Fruit fly (Drosophila melanogaster) whole organism, wandering third instar larva: ENCODE results near the gene mew.
A peak's percentile ranks its signal among the peaks of the same experiment; 100 is the strongest.

Experiments used
- Abd-B ChIP-seq: fragments of >200 bp; optimal IDR thresholded peaks from 2 replicates; lab custom pipeline; 2017; ENCODE audit warnings: missing biosample characterization, missing genetic modification characterization
- CG32264 ChIP-seq: fragments of 200-800 bp; sonication (Bioruptor generic); optimal IDR thresholded peaks from 2 replicates; lab custom pipeline; 2016; ENCODE audit warnings: missing biosample characterization, missing genetic modification characterization
- CG9705 ChIP-seq: fragments of 200-800 bp; sonication (Bioruptor generic); optimal IDR thresholded peaks from 2 replicates; lab custom pipeline; 2018; ENCODE audit warnings: missing biosample characterization, mild to moderate bottlenecking, missing genetic modification characterization
- CrebA ChIP-seq: fragments of 200-800 bp; sonication (Bioruptor generic); optimal IDR thresholded peaks from 2 replicates; lab custom pipeline; 2016; ENCODE audit warnings: missing biosample characterization, mild to moderate bottlenecking, missing genetic modification characterization, borderline replicate concordance
- Dfd ChIP-seq: fragments of >200 bp; optimal IDR thresholded peaks from 2 replicates; lab custom pipeline; 2017; ENCODE audit warnings: missing biosample characterization, missing genetic modification characterization
- Dif ChIP-seq: fragments of 200-275, 200-300 bp; sonication (Bioruptor generic); optimal IDR thresholded peaks from 2 replicates; lab custom pipeline; 2018; ENCODE audit warnings: missing biosample characterization, missing genetic modification characterization; ENCODE audit not compliant: partially characterized antibody
- GATAd ChIP-seq: sonication (Bioruptor generic); optimal IDR thresholded peaks from 2 replicates; lab custom pipeline; 2016; ENCODE audit warnings: missing biosample characterization, missing genetic modification characterization
- HLH106 ChIP-seq: fragments of 200-800 bp; optimal IDR thresholded peaks from 3 replicates; lab custom pipeline; 2019; ENCODE audit warnings: missing biosample characterization, mild to moderate bottlenecking, missing genetic modification characterization, moderate library complexity
- Hnf4 ChIP-seq: fragments of 200-800 bp; sonication (Bioruptor generic); optimal IDR thresholded peaks from 2 replicates; lab custom pipeline; 2016; ENCODE audit warnings: missing biosample characterization, mild to moderate bottlenecking, missing genetic modification characterization
- Hr78 ChIP-seq: fragments of >200 bp; optimal IDR thresholded peaks from 2 replicates; lab custom pipeline; 2017; ENCODE audit warnings: missing biosample characterization, missing genetic modification characterization
- Hr83 ChIP-seq: fragments of 200-300 bp; sonication (Bioruptor generic); optimal IDR thresholded peaks from 2 replicates; lab custom pipeline; 2016; ENCODE audit warnings: missing biosample characterization, mild to moderate bottlenecking, missing genetic modification characterization, moderate library complexity; ENCODE audit not compliant: poor library complexity, severe bottlenecking
- Jra ChIP-seq: sonication (Bioruptor generic); optimal IDR thresholded peaks from 2 replicates; lab custom pipeline; 2016; ENCODE audit warnings: missing biosample characterization, missing genetic modification characterization
- Mio ChIP-seq: sonication (Bioruptor generic); optimal IDR thresholded peaks from 2 replicates; lab custom pipeline; 2016; ENCODE audit warnings: missing biosample characterization, missing genetic modification characterization
- Myc ChIP-seq: fragments of >200 bp; optimal IDR thresholded peaks from 2 replicates; lab custom pipeline; 2017
- N ChIP-seq: fragments of >200 bp; optimal IDR thresholded peaks from 2 replicates; lab custom pipeline; 2018; ENCODE audit warnings: missing biosample characterization, missing external identifiers, missing genetic modification characterization
- OdsH ChIP-seq: fragments of 200-800 bp; sonication (Bioruptor generic); optimal IDR thresholded peaks from 2 replicates; lab custom pipeline; 2016; ENCODE audit warnings: missing biosample characterization, mild to moderate bottlenecking, missing genetic modification characterization
- Rel ChIP-seq, 2 experiments: fragments of 200-800 bp; sonication (Bioruptor generic) in 1 of 2; optimal IDR thresholded peaks; 2 replicates in 1 of 2; 3 replicates in 1 of 2; lab custom pipeline; 2016 to 2019; ENCODE audit warnings: mild to moderate bottlenecking in 2 of 2, missing biosample characterization in 2 of 2, missing genetic modification characterization in 2 of 2, moderate library complexity in 1 of 2
- Sp1 ChIP-seq: fragments of 200-800 bp; sonication (Bioruptor generic); optimal IDR thresholded peaks from 3 replicates; lab custom pipeline; 2019; ENCODE audit warnings: missing biosample characterization, mild to moderate bottlenecking, missing genetic modification characterization, moderate library complexity
- Vsx2 ChIP-seq: fragments of 200-300, 225-300 bp; sonication (Bioruptor generic); optimal IDR thresholded peaks from 2 replicates; lab custom pipeline; 2018; ENCODE audit warnings: missing biosample characterization, missing genetic modification characterization; ENCODE audit not compliant: partially characterized antibody
- br ChIP-seq: fragments of 200-800 bp; sonication (Bioruptor generic); optimal IDR thresholded peaks from 2 replicates; lab custom pipeline; 2016; ENCODE audit warnings: missing biosample characterization, missing genetic modification characterization
- brk ChIP-seq: fragments of 200-800 bp; sonication (Bioruptor generic); optimal IDR thresholded peaks from 2 replicates; lab custom pipeline; 2016; ENCODE audit warnings: missing biosample characterization, mild to moderate bottlenecking, missing genetic modification characterization
- dl ChIP-seq, 2 experiments: fragments of 175-275, 200-275 bp in 1 of 2; fragments of 200-275 bp in 1 of 2; sonication (Bioruptor generic); optimal IDR thresholded peaks; lab custom pipeline; 2018; ENCODE audit warnings: mild to moderate bottlenecking in 2 of 2, missing biosample characterization in 2 of 2, missing genetic modification characterization in 2 of 2, moderate library complexity in 2 of 2; ENCODE audit not compliant: partially characterized antibody in 2 of 2, insufficient read depth in 1 of 2
- dmrt93B ChIP-seq: fragments of 200-800 bp; sonication (Bioruptor generic); optimal IDR thresholded peaks from 2 replicates; lab custom pipeline; 2018; ENCODE audit warnings: missing biosample characterization, mild to moderate bottlenecking, missing genetic modification characterization
- dsf ChIP-seq: sonication (Bioruptor generic); optimal IDR thresholded peaks from 2 replicates; lab custom pipeline; 2016; ENCODE audit warnings: missing biosample characterization, missing genetic modification characterization, borderline replicate concordance
- ey ChIP-seq: fragments of 200-800 bp; sonication (Bioruptor generic); optimal IDR thresholded peaks from 2 replicates; lab custom pipeline; 2016; ENCODE audit warnings: missing biosample characterization, missing genetic modification characterization
- foxo ChIP-seq, 2 experiments: fragments of 200-800 bp; sonication (Bioruptor generic); optimal IDR thresholded peaks; 2 replicates in 1 of 2; 3 replicates in 1 of 2; lab custom pipeline; 2016 to 2017; ENCODE audit warnings: missing biosample characterization in 2 of 2, missing genetic modification characterization in 2 of 2
- fru ChIP-seq: fragments of 200-800 bp; sonication (Bioruptor generic); optimal IDR thresholded peaks from 3 replicates; lab custom pipeline; 2016; ENCODE audit warnings: missing biosample characterization, mild to moderate bottlenecking, missing genetic modification characterization
- h ChIP-seq: fragments of 200-800 bp; sonication (Bioruptor generic); optimal IDR thresholded peaks from 3 replicates; lab custom pipeline; 2016; ENCODE audit warnings: missing biosample characterization, mild to moderate bottlenecking, missing genetic modification characterization
- jim ChIP-seq: fragments of 175-275, 200-325 bp; sonication (Bioruptor generic); optimal IDR thresholded peaks from 2 replicates; lab custom pipeline; 2016; ENCODE audit warnings: missing biosample characterization, mild to moderate bottlenecking, missing genetic modification characterization
- lola ChIP-seq: fragments of >200 bp; optimal IDR thresholded peaks from 2 replicates; lab custom pipeline; 2017; ENCODE audit warnings: missing biosample characterization, missing genetic modification characterization
- pan ChIP-seq: fragments of >200 bp; optimal IDR thresholded peaks from 2 replicates; lab custom pipeline; 2017
- psq ChIP-seq: fragments of 200-800 bp; sonication (Bioruptor generic); optimal IDR thresholded peaks from 3 replicates; lab custom pipeline; 2017; ENCODE audit warnings: missing biosample characterization, mild to moderate bottlenecking, missing genetic modification characterization, moderate library complexity
- rgr ChIP-seq: fragments of 200-800 bp; sonication (Bioruptor generic); optimal IDR thresholded peaks from 3 replicates; lab custom pipeline; 2016; ENCODE audit warnings: missing biosample characterization, mild to moderate bottlenecking, missing genetic modification characterization
- sage ChIP-seq: fragments of 200-800 bp; sonication (Bioruptor generic); optimal IDR thresholded peaks from 2 replicates; lab custom pipeline; 2016; ENCODE audit warnings: missing biosample characterization, mild to moderate bottlenecking, missing genetic modification characterization
- sv ChIP-seq: fragments of 200-800 bp; sonication (Bioruptor generic); optimal IDR thresholded peaks from 3 replicates; lab custom pipeline; 2016; ENCODE audit warnings: missing biosample characterization, missing genetic modification characterization
- tai ChIP-seq: sonication (Bioruptor generic); optimal IDR thresholded peaks from 2 replicates; lab custom pipeline; 2016; ENCODE audit warnings: missing biosample characterization, missing genetic modification characterization
- usp ChIP-seq: fragments of >200 bp; optimal IDR thresholded peaks from 2 replicates; lab custom pipeline; 2017; ENCODE audit warnings: missing biosample characterization, missing genetic modification characterization
- woc ChIP-seq: sonication (Bioruptor generic); optimal IDR thresholded peaks from 2 replicates; lab custom pipeline; 2016; ENCODE audit warnings: missing biosample characterization, mild to moderate bottlenecking, missing genetic modification characterization

Gene mew

DNA sequence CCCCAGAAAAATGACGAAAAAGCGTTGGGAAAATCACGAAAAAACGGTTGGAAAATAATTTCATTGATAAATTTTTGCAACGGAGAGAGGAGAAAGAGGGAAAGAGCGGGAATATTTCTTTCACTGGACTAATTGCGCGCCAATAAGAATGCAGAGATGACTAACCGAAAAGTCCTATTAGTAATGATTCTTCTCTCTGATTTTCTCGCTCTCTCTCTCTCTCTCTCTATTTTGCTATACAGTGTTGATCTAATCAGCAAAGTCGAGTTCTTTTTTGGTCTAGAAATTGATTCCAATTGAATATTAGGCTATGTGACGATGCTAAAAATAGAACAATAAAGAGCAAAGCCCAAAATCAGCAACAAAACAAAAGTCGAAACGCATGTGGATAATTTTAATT is 18.9 kb upstream of the mew start:
- TF ChIP-seq Hr78 (GFP tag; lab: Kevin White, UChicago) = no peak
- no peak for TF ChIP-seq CG32264 (GFP tag; lab: Kevin White, UChicago)
- no peak for TF ChIP-seq dl (GFP tag; optimal IDR thresholded peaks at IDR 0.05; lab: Kevin White, UChicago; ENCODE audit: insufficient read depth in 1 of 2, partially characterized antibody in 2 of 2)
- no peak for TF ChIP-seq Rel (GFP tag; optimal IDR thresholded peaks at IDR 0.05; lab: Kevin White, UChicago)
- no peak for TF ChIP-seq Rel (tag; optimal IDR thresholded peaks at IDR 0.05; lab: Kevin White, UChicago)
- no peak for TF ChIP-seq Abd-B (GFP tag; lab: Kevin White, UChicago)
- no peak for TF ChIP-seq Vsx2
- no peak for TF ChIP-seq CrebA (GFP tag; lab: Kevin White, UChicago)
- no peak for TF ChIP-seq Hr83 (GFP tag; lab: Kevin White, UChicago)
- TF ChIP-seq HLH106 (tag; lab: Kevin White, UChicago) = no peak
- no peak for TF ChIP-seq sv (GFP tag; lab: Kevin White, UChicago)
- TF ChIP-seq brk (GFP tag; lab: Kevin White, UChicago) = no peak
- TF ChIP-seq N (GFP tag; lab: Kevin White, UChicago) = no peak
- TF ChIP-seq pan (lab: Kevin White, UChicago) = no peak
- no peak for TF ChIP-seq Dfd (GFP tag; lab: Kevin White, UChicago)
- no peak for TF ChIP-seq Hnf4 (GFP tag; lab: Kevin White, UChicago)
- no peak for TF ChIP-seq woc (GFP tag; lab: Kevin White, UChicago)
- no peak for TF ChIP-seq CG9705
- TF ChIP-seq br (GFP tag; lab: Kevin White, UChicago) = no peak
- no peak for TF ChIP-seq Myc (lab: Kevin White, UChicago)
- no peak for TF ChIP-seq Dif (GFP tag; lab: Kevin White, UChicago)

DNA sequence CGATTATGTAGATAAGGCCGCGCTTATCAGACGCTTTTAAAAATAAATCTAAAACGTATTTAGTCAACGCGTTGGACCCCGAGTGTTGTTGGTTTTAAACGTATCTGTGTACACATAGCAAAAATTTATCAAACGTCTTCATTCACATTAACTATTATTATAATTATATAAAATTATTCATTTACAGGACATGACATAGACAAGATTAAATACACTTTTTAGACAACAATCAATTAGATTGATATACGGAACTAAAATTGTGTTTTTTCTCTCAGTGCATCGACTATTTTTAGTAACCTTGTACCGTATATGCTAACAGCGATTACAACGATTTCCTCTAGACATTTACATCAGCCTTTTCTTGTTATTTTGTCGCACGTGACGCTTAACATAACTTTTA is 18.4 kb upstream of the mew start:
- TF ChIP-seq Sp1 (GFP tag; lab: Kevin White, UChicago) (peak; percentile 70), h (GFP tag; lab: Kevin White, UChicago) (peak; percentile 38), OdsH (peak; percentile 52), brk (GFP tag; lab: Kevin White, UChicago) (no peak), sage (GFP tag; lab: Kevin White, UChicago) (no peak), pan (lab: Kevin White, UChicago) (no peak), Hnf4 (GFP tag; lab: Kevin White, UChicago) (peak; percentile 42), HLH106 (tag; lab: Kevin White, UChicago) (peak; percentile 61), Myc (lab: Kevin White, UChicago) (no peak), rgr (GFP tag; lab: Kevin White, UChicago) (peak; percentile 59), dl (GFP tag; optimal IDR thresholded peaks at IDR 0.05; lab: Kevin White, UChicago; ENCODE audit: insufficient read depth in 1 of 2, partially characterized antibody in 2 of 2) (no peak), N (GFP tag; lab: Kevin White, UChicago) (no peak), dmrt93B (GFP tag; lab: Kevin White, UChicago) (peak; percentile 35), Hr78 (GFP tag; lab: Kevin White, UChicago) (no peak), GATAd (GFP tag; lab: Kevin White, UChicago) (no peak), Rel (GFP tag; optimal IDR thresholded peaks at IDR 0.05; lab: Kevin White, UChicago) (no peak), Rel (tag; optimal IDR thresholded peaks at IDR 0.05; lab: Kevin White, UChicago) (no peak), dsf (GFP tag; lab: Kevin White, UChicago) (no peak), Vsx2 (no peak), br (GFP tag; lab: Kevin White, UChicago) (no peak), usp (GFP tag; lab: Kevin White, UChicago) (no peak), Hr83 (GFP tag; lab: Kevin White, UChicago) (no peak), Dif (GFP tag; lab: Kevin White, UChicago) (no peak), Jra (GFP tag; lab: Kevin White, UChicago) (peak; percentile 10), fru (peak; percentile 50), lola (GFP tag; lab: Kevin White, UChicago) (no peak), jim (no peak), ey (no peak), CG32264 (GFP tag; lab: Kevin White, UChicago) (no peak), woc (GFP tag; lab: Kevin White, UChicago) (no peak), psq (peak; percentile 46), tai (GFP tag; lab: Kevin White, UChicago) (no peak), Abd-B (GFP tag; lab: Kevin White, UChicago) (no peak), Mio (GFP tag; lab: Kevin White, UChicago) (no peak), Dfd (GFP tag; lab: Kevin White, UChicago) (no peak), foxo (GFP tag; optimal IDR thresholded peaks at IDR 0.05; lab: Kevin White, UChicago) (peak in 1 of 2 experiments; percentile 59), CG9705 (no peak), CrebA (GFP tag; lab: Kevin White, UChicago) (no peak), sv (GFP tag; lab: Kevin White, UChicago) (peak; percentile 16)
